Fruit fly (Drosophila melanogaster) whole organism, pupa: ENCODE measurements around the gene bb8.
A peak's percentile ranks its signal among the peaks of the same experiment; 100 is the strongest.

Experiments used
- CG10348 ChIP-seq: fragments of 200-800 bp; sonication (Bioruptor generic); IDR thresholded peaks from 2 replicates; pipeline ENCODE4 v1.3.6; 2022; ENCODE audit warnings: missing biosample characterization, missing genetic modification characterization
- CG15710 ChIP-seq: fragments of 200-800 bp; sonication (Bioruptor generic); optimal IDR thresholded peaks from 2 replicates; lab custom pipeline; 2018; ENCODE audit warnings: missing biosample characterization, mild to moderate bottlenecking, missing genetic modification characterization, moderate library complexity
- CG17806 ChIP-seq: fragments of 200-800 bp; sonication (Bioruptor generic); optimal IDR thresholded peaks from 2 replicates; lab custom pipeline; 2018; ENCODE audit warnings: missing biosample characterization, mild to moderate bottlenecking, missing genetic modification characterization, moderate library complexity
- CG32121 ChIP-seq: fragments of 200-800 bp; sonication (Bioruptor generic); IDR thresholded peaks from 2 replicates; pipeline ENCODE4 v1.3.6; 2022; ENCODE audit warnings: missing biosample characterization, missing genetic modification characterization
- CG4496 ChIP-seq: fragments of 200-800 bp; sonication (Bioruptor generic); IDR thresholded peaks from 3 replicates; pipeline ENCODE4 v1.3.6; 2022; ENCODE audit warnings: missing biosample characterization, missing genetic modification characterization
- CG9948 ChIP-seq: fragments of 200-800 bp; sonication (Bioruptor generic); optimal IDR thresholded peaks from 2 replicates; lab custom pipeline; 2018; ENCODE audit warnings: missing biosample characterization, mild to moderate bottlenecking, missing genetic modification characterization, moderate library complexity
- EcR ChIP-seq: fragments of 200-800 bp; sonication (Bioruptor generic); optimal IDR thresholded peaks from 3 replicates; lab custom pipeline; 2019; ENCODE audit warnings: missing biosample characterization, missing genetic modification characterization, mild to moderate bottlenecking, moderate library complexity, missing genetic modification reagents
- Ets98B ChIP-seq: fragments of 200-800 bp; sonication (Bioruptor generic); IDR thresholded peaks from 2 replicates; pipeline ENCODE4 v1.3.6; 2022; ENCODE audit warnings: missing biosample characterization, missing genetic modification characterization
- fd96Ca ChIP-seq: fragments of 200-800 bp; sonication (Bioruptor generic); IDR thresholded peaks from 3 replicates; pipeline ENCODE4 v1.3.6; 2022; ENCODE audit warnings: missing biosample characterization, missing genetic modification characterization
- gl ChIP-seq: fragments of 200-800 bp; sonication (Bioruptor generic); optimal IDR thresholded peaks from 2 replicates; lab custom pipeline; 2018; ENCODE audit warnings: missing biosample characterization, mild to moderate bottlenecking, missing genetic modification characterization

- TF ChIP-seq CG9948 (tag; lab: Kevin White, UChicago) (no peak), Ets98B (GFP tag; lab: Robert Waterston, UW) (no peak), EcR (GFP tag; lab: Kevin White, UChicago) (no peak), CG4496 (GFP tag; lab: Robert Waterston, UW) (no peak), CG15710 (tag; lab: Kevin White, UChicago) (peak; percentile 30), CG17806 (tag; lab: Kevin White, UChicago) (no peak), CG10348 (GFP tag; lab: Robert Waterston, UW) (no peak), fd96Ca (no peak), CG32121 (GFP tag; lab: Robert Waterston, UW) (no peak), gl (tag; lab: Kevin White, UChicago) (no peak)
These were observed 10.3 kb upstream of the bb8 start for dm6 chr3R:23300091-23300918.
